Worm (Caenorhabditis elegans) whole organism, L1 larva: ENCODE measurements around the gene C08B11.9.

ENCODE experiments used
- C04F5.9 ChIP-seq: sonication (generic microtip); optimal IDR thresholded peaks from 2 replicates; lab custom pipeline; 2016; ENCODE audit warnings: missing genetic modification characterization, missing compliant biosample characterization
- C16A3.4 ChIP-seq: fragments of 150-350 bp; optimal IDR thresholded peaks from 2 replicates; lab custom pipeline; 2014; ENCODE audit warnings: missing biosample characterization, missing genetic modification characterization
- alr-1 ChIP-seq: fragments of 200-800 bp; sonication (Bioruptor generic); optimal IDR thresholded peaks from 2 replicates; lab custom pipeline; 2018; ENCODE audit warnings: borderline replicate concordance, mild to moderate bottlenecking, missing genetic modification characterization, missing compliant biosample characterization
- ama-1 ChIP-seq: fragments of 150-350 bp; optimal IDR thresholded peaks from 2 replicates; lab custom pipeline; 2014
- blmp-1 ChIP-seq: fragments of 150-350 bp; optimal IDR thresholded peaks from 2 replicates; lab custom pipeline; 2014; ENCODE audit warnings: missing biosample characterization, missing genetic modification characterization
- ceh-63 ChIP-seq: fragments of 200-800 bp; sonication (Bioruptor generic); optimal IDR thresholded peaks from 2 replicates; lab custom pipeline; 2018; ENCODE audit warnings: mild to moderate bottlenecking, missing genetic modification characterization, missing compliant biosample characterization
- ceh-82 ChIP-seq, 3 experiments: fragments of 150-350 bp in 1 of 3; sonication (generic microtip) in 2 of 3; optimal IDR thresholded peaks; 2 replicates each; lab custom pipeline; 2014 to 2017; ENCODE audit warnings: missing biosample characterization in 3 of 3, missing genetic modification characterization in 3 of 3
- ceh-90 ChIP-seq: sonication (generic microtip); optimal IDR thresholded peaks from 2 replicates; lab custom pipeline; 2016; ENCODE audit warnings: missing genetic modification characterization, missing compliant biosample characterization
- dpl-1 ChIP-seq, 3 experiments: fragments of 150-350 bp in 2 of 3; sonication (generic microtip) in 1 of 3; optimal IDR thresholded peaks; 2 replicates each; lab custom pipeline; 2014 to 2017; ENCODE audit warnings: missing biosample characterization in 3 of 3, missing genetic modification characterization in 3 of 3, missing genetic modification reagents in 3 of 3
- efl-1 ChIP-seq, 4 experiments: fragments of 150-350 bp; optimal IDR thresholded peaks in 3 of 4; peaks in 1 of 4; 1 replicate in 1 of 4; 2 replicates in 3 of 4; lab custom pipeline; 2014; ENCODE audit warnings: missing biosample characterization in 2 of 4, missing genetic modification characterization in 2 of 4, missing genetic modification reagents in 2 of 4
- efl-3 ChIP-seq: fragments of 200-800 bp; sonication (Bioruptor generic); optimal IDR thresholded peaks from 2 replicates; lab custom pipeline; 2018; ENCODE audit warnings: mild to moderate bottlenecking, missing genetic modification characterization, missing compliant biosample characterization
- egl-27 ChIP-seq, 2 experiments: fragments of 150-350 bp in 1 of 2; sonication (generic microtip); optimal IDR thresholded peaks; 3 replicates each; lab custom pipeline; 2017 to 2018; ENCODE audit warnings: missing biosample characterization in 2 of 2, missing genetic modification characterization in 2 of 2, missing genetic modification reagents in 2 of 2
- elt-2 ChIP-seq: sonication (generic microtip); optimal IDR thresholded peaks from 2 replicates; lab custom pipeline; 2016; ENCODE audit warnings: missing genetic modification characterization, mild to moderate bottlenecking, inconsistent platforms, missing compliant biosample characterization, missing genetic modification reagents
- elt-3 ChIP-seq, 6 experiments: fragments of 150-350 bp in 1 of 6; sonication (generic microtip); optimal IDR thresholded peaks; 2 replicates each; lab custom pipeline; 2017 to 2018; ENCODE audit warnings: missing biosample characterization in 6 of 6, missing genetic modification characterization in 6 of 6, inconsistent platforms in 1 of 6
- ets-5 ChIP-seq: fragments of 200-800 bp; sonication (Bioruptor generic); IDR thresholded peaks from 2 replicates; pipeline ENCODE4 v1.3.6; 2022; ENCODE audit warnings: missing genetic modification characterization, missing compliant biosample characterization
- fos-1 ChIP-seq: fragments of 150-350 bp; optimal IDR thresholded peaks from 2 replicates; lab custom pipeline; 2014; ENCODE audit warnings: missing biosample characterization, missing genetic modification characterization
- grh-1 ChIP-seq: fragments of 200-800 bp; sonication (Bioruptor generic); IDR thresholded peaks from 2 replicates; pipeline ENCODE4 v1.3.6; 2022; ENCODE audit warnings: missing genetic modification reagents, missing genetic modification characterization, missing compliant biosample characterization
- hlh-4 ChIP-seq: sonication (generic microtip); optimal IDR thresholded peaks from 2 replicates; lab custom pipeline; 2016; ENCODE audit warnings: mild to moderate bottlenecking, missing genetic modification characterization, missing compliant biosample characterization
- hpl-2 ChIP-seq: fragments of 150-350 bp; optimal IDR thresholded peaks from 2 replicates; lab custom pipeline; 2014; ENCODE audit warnings: missing biosample characterization, missing genetic modification reagents, missing genetic modification characterization
- irx-1 ChIP-seq: sonication (generic microtip); optimal IDR thresholded peaks from 2 replicates; lab custom pipeline; 2016; ENCODE audit warnings: missing genetic modification characterization, missing compliant biosample characterization
- isw-1 ChIP-seq: fragments of 200-800 bp; sonication (Bioruptor generic); IDR thresholded peaks from 2 replicates; pipeline ENCODE4 v1.3.6; 2022; ENCODE audit warnings: missing genetic modification characterization, missing compliant biosample characterization
- jun-1 ChIP-seq: fragments of 150-350 bp; optimal IDR thresholded peaks from 2 replicates; lab custom pipeline; 2014; ENCODE audit warnings: missing biosample characterization, missing genetic modification reagents, missing genetic modification characterization
- lin-13 ChIP-seq: fragments of 150-350 bp; optimal IDR thresholded peaks from 2 replicates; lab custom pipeline; 2014; ENCODE audit warnings: missing biosample characterization, missing genetic modification reagents, missing genetic modification characterization
- lin-14 ChIP-seq: fragments of 200-800 bp; sonication (Bioruptor generic); optimal IDR thresholded peaks from 2 replicates; lab custom pipeline; 2018; ENCODE audit warnings: mild to moderate bottlenecking, missing genetic modification characterization, moderate library complexity, missing compliant biosample characterization
- lin-35 ChIP-seq, 2 experiments: fragments of 150-350 bp; optimal IDR thresholded peaks; 2 replicates each; lab custom pipeline; 2014; ENCODE audit warnings: missing biosample characterization in 2 of 2, missing genetic modification characterization in 2 of 2, missing genetic modification reagents in 2 of 2
- lsy-2 ChIP-seq, 2 experiments: fragments of 150-350 bp; optimal IDR thresholded peaks; 2 replicates each; lab custom pipeline; 2014; ENCODE audit warnings: missing biosample characterization in 2 of 2, missing genetic modification characterization in 2 of 2
- mdl-1 ChIP-seq, 2 experiments: fragments of 150-350 bp; optimal IDR thresholded peaks; 2 replicates each; lab custom pipeline; 2014 to 2017; ENCODE audit warnings: missing biosample characterization in 2 of 2, missing genetic modification characterization in 2 of 2, inconsistent platforms in 1 of 2
- mep-1 ChIP-seq: fragments of 150-350 bp; optimal IDR thresholded peaks from 2 replicates; lab custom pipeline; 2014; ENCODE audit warnings: missing biosample characterization, missing genetic modification characterization
- nhr-11 ChIP-seq: fragments of 150-350 bp; optimal IDR thresholded peaks from 2 replicates; lab custom pipeline; 2014; ENCODE audit warnings: missing biosample characterization, missing genetic modification characterization
- nhr-19 ChIP-seq: fragments of 200-800 bp; sonication (Bioruptor generic); conservative IDR thresholded peaks from 2 replicates; pipeline ENCODE4 v1.3.6; 2022; ENCODE audit warnings: missing genetic modification characterization, missing compliant biosample characterization
- nhr-20 ChIP-seq: sonication (generic microtip); optimal IDR thresholded peaks from 2 replicates; lab custom pipeline; 2016; ENCODE audit warnings: mild to moderate bottlenecking, missing genetic modification characterization, missing compliant biosample characterization
- nhr-47 ChIP-seq: sonication (generic microtip); optimal IDR thresholded peaks from 2 replicates; lab custom pipeline; 2016; ENCODE audit warnings: mild to moderate bottlenecking, missing genetic modification characterization, moderate library complexity, missing compliant biosample characterization
- nhr-71 ChIP-seq: sonication (generic microtip); optimal IDR thresholded peaks from 2 replicates; lab custom pipeline; 2016; ENCODE audit warnings: mild to moderate bottlenecking, missing genetic modification characterization, moderate library complexity, missing compliant biosample characterization
- nhr-76 ChIP-seq: sonication (generic microtip); optimal IDR thresholded peaks from 2 replicates; lab custom pipeline; 2017; ENCODE audit warnings: missing biosample characterization, missing genetic modification characterization
- nhr-77 ChIP-seq: fragments of 150-350 bp; optimal IDR thresholded peaks from 2 replicates; lab custom pipeline; 2014; ENCODE audit warnings: missing biosample characterization, missing genetic modification characterization
- nhr-84 ChIP-seq: sonication (generic microtip); optimal IDR thresholded peaks from 2 replicates; lab custom pipeline; 2017; ENCODE audit warnings: missing biosample characterization, missing genetic modification characterization
- nhr-85 ChIP-seq: sonication (generic microtip); peaks from one replicate; lab custom pipeline; 2016; ENCODE audit warnings: missing genetic modification characterization, inconsistent platforms, missing compliant biosample characterization
- skn-1 ChIP-seq: fragments of 150-350 bp; optimal IDR thresholded peaks from 2 replicates; lab custom pipeline; 2014; ENCODE audit warnings: missing biosample characterization, missing genetic modification characterization
- snu-23 ChIP-seq: sonication (generic microtip); optimal IDR thresholded peaks from 2 replicates; lab custom pipeline; 2016; ENCODE audit warnings: missing genetic modification characterization, missing compliant biosample characterization
- sptf-1 ChIP-seq: fragments of 150-350 bp; optimal IDR thresholded peaks from 2 replicates; lab custom pipeline; 2014; ENCODE audit warnings: missing biosample characterization, missing genetic modification characterization
- sup-37 ChIP-seq: fragments of 200-800 bp; sonication (Bioruptor generic); optimal IDR thresholded peaks from 2 replicates; lab custom pipeline; 2018; ENCODE audit warnings: mild to moderate bottlenecking, missing genetic modification characterization, missing compliant biosample characterization
- tbx-2 ChIP-seq: sonication (generic microtip); optimal IDR thresholded peaks from 2 replicates; lab custom pipeline; 2016; ENCODE audit warnings: missing genetic modification characterization, missing compliant biosample characterization
- unc-130 ChIP-seq: fragments of 150-350 bp; optimal IDR thresholded peaks from 2 replicates; lab custom pipeline; 2017; ENCODE audit warnings: missing biosample characterization, missing genetic modification characterization, inconsistent platforms
- unc-30 ChIP-seq: sonication (generic microtip); optimal IDR thresholded peaks from 2 replicates; lab custom pipeline; 2017; ENCODE audit warnings: missing biosample characterization, missing genetic modification characterization
- unc-98 ChIP-seq: fragments of 200-800 bp; sonication (Bioruptor generic); IDR thresholded peaks from 2 replicates; pipeline ENCODE4 v1.3.6; 2022; ENCODE audit warnings: missing genetic modification characterization, missing compliant biosample characterization
- vab-15 ChIP-seq: sonication (generic microtip); optimal IDR thresholded peaks from 2 replicates; lab custom pipeline; 2017; ENCODE audit warnings: missing genotype, mild to moderate bottlenecking, missing genetic modification characterization, missing compliant biosample characterization
- xbp-1 ChIP-seq: sonication (generic microtip); optimal IDR thresholded peaks from 2 replicates; lab custom pipeline; 2016; ENCODE audit warnings: missing genetic modification characterization, missing compliant biosample characterization
- zag-1 ChIP-seq: fragments of 150-350 bp; optimal IDR thresholded peaks from 2 replicates; lab custom pipeline; 2014; ENCODE audit warnings: missing biosample characterization, missing genetic modification characterization
- zip-4 ChIP-seq: fragments of 200-800 bp; sonication (Bioruptor generic); optimal IDR thresholded peaks from 2 replicates; lab custom pipeline; 2018; ENCODE audit warnings: mild to moderate bottlenecking, missing genetic modification characterization, moderate library complexity, missing compliant biosample characterization
- ztf-4 ChIP-seq: fragments of 150-350 bp; optimal IDR thresholded peaks from 2 replicates; lab custom pipeline; 2014; ENCODE audit warnings: missing biosample characterization, missing genetic modification characterization

The C08B11.9 gene

DNA sequence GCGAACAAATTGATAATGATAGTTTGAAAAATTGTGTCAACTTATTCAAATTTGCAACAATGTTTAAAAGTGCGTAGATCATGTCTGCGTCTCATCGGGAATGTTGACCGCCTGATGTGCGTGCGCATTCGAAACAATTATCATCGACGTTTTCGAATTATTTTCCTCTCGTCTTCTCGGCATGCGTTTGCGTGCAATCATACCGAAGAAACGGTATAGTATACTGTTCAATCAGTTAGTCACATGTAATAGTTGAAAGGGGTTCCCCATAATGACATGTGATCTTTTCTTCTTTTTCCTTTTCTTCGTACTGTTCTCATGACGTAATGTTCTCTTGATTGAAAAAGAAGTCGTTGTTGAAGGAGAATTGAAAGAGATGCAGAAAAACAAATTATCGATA is 21.2 kb downstream of the C08B11.9 start (continued):
- TF ChIP-seq hpl-2 (peak; percentile 50), unc-130 (peak; percentile 66), lin-14 (peak; percentile 93), ets-5 (GFP tag; lab: Robert Waterston, UW) (no peak), nhr-77 (tag; lab: Kevin White, UChicago) (no peak), blmp-1 (peak; percentile 92), nhr-84 (tag; lab: Kevin White, UChicago) (no peak), elt-3 (tag; optimal IDR thresholded peaks at IDR 0.05; lab: Kevin White, UChicago) (peak in 4 of 6 experiments; percentile 27 to 98 (median 65)), nhr-20 (tag; lab: Kevin White, UChicago) (peak; percentile 97), mep-1 (tag; lab: Kevin White, UChicago) (peak; percentile 81), ceh-82 (tag; optimal IDR thresholded peaks at IDR 0.05; lab: Kevin White, UChicago) (peak in 1 of 3 experiments; percentile 27), skn-1 (tag; lab: Kevin White, UChicago) (peak; percentile 64), lin-13 (peak; percentile 56), grh-1 (peak; percentile 59), efl-3 (GFP tag; lab: Kevin White, UChicago) (no peak), sup-37 (GFP tag; lab: Kevin White, UChicago) (no peak), ceh-63 (no peak), nhr-47 (peak; percentile 53), ama-1 (lab: Kevin White, UChicago) (peak; percentile 32), egl-27 (tag; optimal IDR thresholded peaks at IDR 0.05; lab: Kevin White, UChicago) (peak; percentile 23 to 39), ztf-4 (peak; percentile 67)

DNA sequence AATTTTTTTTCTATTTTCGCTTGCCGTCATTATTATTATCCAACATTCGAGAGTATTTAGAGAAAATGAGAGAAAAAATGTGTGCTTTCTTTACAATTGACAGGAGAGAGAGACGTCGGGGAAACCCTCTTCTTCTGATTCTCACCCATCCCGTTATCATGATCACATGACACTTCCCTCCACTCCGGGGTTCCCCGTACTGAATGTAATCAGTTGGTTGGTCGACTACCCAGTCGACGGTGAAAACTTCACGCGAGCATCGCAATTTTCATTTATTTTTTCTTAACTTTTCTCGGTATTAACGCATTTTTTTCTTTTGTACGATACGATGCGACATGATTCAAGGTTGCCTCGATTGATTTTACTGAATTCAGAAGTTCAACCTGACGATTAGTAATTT is 21.8 kb downstream of the C08B11.9 start:
- TF ChIP-seq lsy-2 (tag; optimal IDR thresholded peaks at IDR 0.05; lab: Kevin White, UChicago) (peak; percentile 35 to 76), mdl-1 (tag; optimal IDR thresholded peaks at IDR 0.05; lab: Kevin White, UChicago) (peak in 1 of 2 experiments; percentile 83), alr-1 (tag; lab: Kevin White, UChicago) (no peak), lin-14 (peak; percentile 73), zag-1 (tag; lab: Kevin White, UChicago) (no peak), C16A3.4 (peak; percentile 59), ceh-90 (tag; lab: Kevin White, UChicago) (no peak), nhr-84 (tag; lab: Kevin White, UChicago) (no peak), vab-15 (tag; lab: Kevin White, UChicago) (no peak), hlh-4 (tag; lab: Kevin White, UChicago) (no peak), fos-1 (tag; lab: Kevin White, UChicago) (no peak), jun-1 (tag; lab: Kevin White, UChicago) (peak; percentile 62), lin-13 (no peak), unc-30 (tag; lab: Kevin White, UChicago) (no peak), unc-98 (GFP tag; lab: Robert Waterston, UW) (no peak), xbp-1 (tag; lab: Kevin White, UChicago) (no peak), elt-3 (tag; optimal IDR thresholded peaks at IDR 0.05; lab: Kevin White, UChicago) (peak in 3 of 6 experiments; percentile 51 to 69 (median 67)), isw-1 (GFP tag; lab: Robert Waterston, UW) (no peak), tbx-2 (peak; percentile 29), unc-130 (peak; percentile 91), ets-5 (GFP tag; lab: Robert Waterston, UW) (no peak), dpl-1 (GFP tag; optimal IDR thresholded peaks at IDR 0.05; lab: Kevin White, UChicago) (peak in 2 of 3 experiments; percentile 21 to 33), C04F5.9 (tag; lab: Kevin White, UChicago) (no peak), nhr-20 (tag; lab: Kevin White, UChicago) (peak; percentile 70), zip-4 (GFP tag; lab: Kevin White, UChicago) (no peak), irx-1 (tag; lab: Kevin White, UChicago) (no peak), nhr-19 (GFP tag; lab: Robert Waterston, UW) (peak; percentile 77), efl-1 (optimal IDR thresholded peaks at IDR 0.05; lab: Kevin White, UChicago) (peak; percentile 18 to 31), efl-1 (GFP tag; optimal IDR thresholded peaks at IDR 0.05 in 1 of 2; lab: Kevin White, UChicago) (peak in 1 of 2 experiments; percentile 42), nhr-71 (tag; lab: Kevin White, UChicago) (peak; percentile 79), nhr-76 (tag; lab: Kevin White, UChicago) (no peak), elt-2 (no peak), sptf-1 (tag; lab: Kevin White, UChicago) (no peak), skn-1 (tag; lab: Kevin White, UChicago) (peak; percentile 52), snu-23 (GFP tag; lab: Kevin White, UChicago) (peak; percentile 63), nhr-77 (tag; lab: Kevin White, UChicago) (no peak), blmp-1 (peak; percentile 77), nhr-11 (tag; lab: Kevin White, UChicago) (peak; percentile 41), nhr-85 (tag; lab: Kevin White, UChicago) (peak; percentile 64), lin-35 (GFP tag; optimal IDR thresholded peaks at IDR 0.05; lab: Kevin White, UChicago) (peak in 1 of 2 experiments; percentile 54), hpl-2 (no peak), mep-1 (tag; lab: Kevin White, UChicago) (peak; percentile 23)
